Worm (Caenorhabditis elegans) whole organism, mixed stage, embryonic: ENCODE data around the gene ugt-9.
"Not testable (repeated sequence)": the region's sequence is repeated elsewhere in the genome, so short reads cannot be mapped to it uniquely, and the experiment has no call there.

Source experiments
- blmp-1 ChIP-seq: fragments of 150-350 bp; optimal IDR thresholded peaks from 2 replicates; lab custom pipeline; 2014; ENCODE audit warnings: missing biosample characterization, missing genetic modification characterization
- cnd-1 ChIP-seq: fragments of 200-800 bp; sonication (Bioruptor generic); optimal IDR thresholded peaks from 2 replicates; lab custom pipeline; 2018; ENCODE audit warnings: mild to moderate bottlenecking, missing genetic modification characterization, missing compliant biosample characterization
- elt-1 ChIP-seq: sonication (generic microtip); optimal IDR thresholded peaks from 2 replicates; lab custom pipeline; 2017; ENCODE audit warnings: missing genetic modification characterization, mild to moderate bottlenecking, missing compliant biosample characterization, antibody characterized with exemption, moderate library complexity, borderline replicate concordance; ENCODE audit not compliant: insufficient read depth
- elt-3 ChIP-seq: fragments of 150-350 bp; optimal IDR thresholded peaks from 2 replicates; lab custom pipeline; 2014; ENCODE audit warnings: missing biosample characterization, missing genetic modification characterization
- nhr-12 ChIP-seq: fragments of 150-350 bp; optimal IDR thresholded peaks from 2 replicates; lab custom pipeline; 2014; ENCODE audit warnings: missing biosample characterization, missing genetic modification characterization
- nhr-237 ChIP-seq: fragments of 150-350 bp; optimal IDR thresholded peaks from 2 replicates; lab custom pipeline; 2014; ENCODE audit warnings: missing biosample characterization, missing genetic modification characterization
- nhr-28 ChIP-seq: fragments of 150-350 bp; optimal IDR thresholded peaks from 2 replicates; lab custom pipeline; 2014; ENCODE audit warnings: missing biosample characterization, missing genetic modification characterization
- pha-4 ChIP-seq: fragments of 150-350 bp; optimal IDR thresholded peaks from 2 replicates; lab custom pipeline; 2018; ENCODE audit warnings: missing biosample characterization, missing genetic modification reagents, missing genetic modification characterization
- unc-39 ChIP-seq: fragments of 150-350 bp; optimal IDR thresholded peaks from 2 replicates; lab custom pipeline; 2014; ENCODE audit warnings: missing biosample characterization, missing genetic modification characterization
- unc-62 ChIP-seq: fragments of 150-350 bp; optimal IDR thresholded peaks from 2 replicates; lab custom pipeline; 2014; ENCODE audit warnings: missing biosample characterization, missing genetic modification reagents, missing genetic modification characterization
- ztf-11 ChIP-seq: fragments of 150-350 bp; optimal IDR thresholded peaks from 2 replicates; lab custom pipeline; 2014; ENCODE audit warnings: missing biosample characterization, missing genetic modification characterization

ce11 chrV:4900020-4900419 lies 4.2 kb downstream of the ugt-9 start, which contains the start of gene ugt-10:
- TF ChIP-seq unc-62 (GFP tag; lab: Kevin White, UChicago); unc-39 (tag; lab: Kevin White, UChicago); nhr-28 (tag; lab: Kevin White, UChicago); nhr-237 (tag; lab: Kevin White, UChicago); nhr-12 (tag; lab: Kevin White, UChicago); pha-4 (tag; lab: Kevin White, UChicago); ztf-11 (tag; lab: Kevin White, UChicago); blmp-1 (tag; lab: Kevin White, UChicago); elt-1 (tag; lab: Kevin White, UChicago); elt-3 (tag; lab: Kevin White, UChicago); cnd-1: not testable (repeated sequence)
